Worm (Caenorhabditis elegans) whole organism, young adult: Measurements from ENCODE around the gene srw-2.

ENCODE experiments used
- B0336.3 ChIP-seq: fragments of 200-800 bp; sonication (Bioruptor generic); IDR thresholded peaks from 2 replicates; pipeline ENCODE4 v1.3.6; 2022; ENCODE audit warnings: missing genetic modification characterization, missing compliant biosample characterization
- F10E7.11 ChIP-seq: sonication (generic microtip); optimal IDR thresholded peaks from 2 replicates; lab custom pipeline; 2017; ENCODE audit warnings: mild to moderate bottlenecking, missing genetic modification characterization, moderate library complexity, missing compliant biosample characterization
- F22D6.2 ChIP-seq: sonication (generic microtip); optimal IDR thresholded peaks from 2 replicates; lab custom pipeline; 2016; ENCODE audit warnings: mild to moderate bottlenecking, missing genetic modification characterization, missing compliant biosample characterization
- F37B4.10 ChIP-seq: fragments of 200-800 bp; sonication (Bioruptor generic); IDR thresholded peaks from 2 replicates; pipeline ENCODE4 v1.3.6; 2022; ENCODE audit warnings: missing genetic modification characterization, missing compliant biosample characterization
- F52B5.7 ChIP-seq: sonication (generic microtip); optimal IDR thresholded peaks from 2 replicates; lab custom pipeline; 2016; ENCODE audit warnings: mild to moderate bottlenecking, missing genetic modification characterization, missing compliant biosample characterization
- F55B11.4 ChIP-seq: sonication (generic microtip); optimal IDR thresholded peaks from 2 replicates; lab custom pipeline; 2016; ENCODE audit warnings: missing compliant biosample characterization, missing genetic modification characterization, borderline replicate concordance; ENCODE audit not compliant: insufficient read depth
- F57A8.1 ChIP-seq: fragments of 200-800 bp; sonication (Bioruptor generic); optimal IDR thresholded peaks from 2 replicates; lab custom pipeline; 2018; ENCODE audit warnings: mild to moderate bottlenecking, missing genetic modification characterization, moderate library complexity, missing compliant biosample characterization
- F57C9.4 ChIP-seq: sonication (generic microtip); optimal IDR thresholded peaks from 2 replicates; lab custom pipeline; 2017; ENCODE audit warnings: mild to moderate bottlenecking, missing genetic modification characterization, missing compliant biosample characterization
- K11D2.4 ChIP-seq: fragments of 200-800 bp; sonication (Bioruptor generic); IDR thresholded peaks from 2 replicates; pipeline ENCODE4 v1.3.6; 2022; ENCODE audit warnings: missing genetic modification reagents, missing genetic modification characterization, missing compliant biosample characterization
- T07F8.4 ChIP-seq: sonication (generic microtip); optimal IDR thresholded peaks from 2 replicates; lab custom pipeline; 2016; ENCODE audit warnings: mild to moderate bottlenecking, missing genetic modification characterization, moderate library complexity, missing compliant biosample characterization
- Y53F4B.3 ChIP-seq: fragments of 200-800 bp; sonication (Bioruptor generic); IDR thresholded peaks from 2 replicates; pipeline ENCODE4 v1.3.6; 2022; ENCODE audit warnings: missing genetic modification reagents, missing genetic modification characterization, missing compliant biosample characterization
- Y56A3A.18 ChIP-seq: fragments of 200-800 bp; sonication (Bioruptor generic); IDR thresholded peaks from 2 replicates; pipeline ENCODE4 v1.3.6; 2022; ENCODE audit warnings: missing genetic modification reagents, missing genetic modification characterization, missing compliant biosample characterization
- Y67H2A.10 ChIP-seq: fragments of 200-800 bp; sonication (Bioruptor generic); conservative IDR thresholded peaks from 2 replicates; pipeline ENCODE4 v1.3.6; 2022; ENCODE audit warnings: missing genetic modification reagents, missing genetic modification characterization, missing compliant biosample characterization
- ZK185.1 ChIP-seq: sonication (generic microtip); optimal IDR thresholded peaks from 2 replicates; lab custom pipeline; 2016; ENCODE audit warnings: mild to moderate bottlenecking, missing genetic modification characterization, missing compliant biosample characterization; ENCODE audit not compliant: poor library complexity, severe bottlenecking
- akir-1 ChIP-seq: fragments of 200-800 bp; sonication (Bioruptor generic); optimal IDR thresholded peaks from 2 replicates; lab custom pipeline; 2018; ENCODE audit warnings: mild to moderate bottlenecking, missing genetic modification characterization, moderate library complexity, missing compliant biosample characterization
- atf-7 ChIP-seq: sonication (generic microtip); optimal IDR thresholded peaks from 2 replicates; lab custom pipeline; 2017; ENCODE audit warnings: mild to moderate bottlenecking, missing genetic modification characterization, missing compliant biosample characterization
- attf-3 ChIP-seq: fragments of 200-800 bp; sonication (Bioruptor generic); conservative IDR thresholded peaks from 2 replicates; pipeline ENCODE4 v1.3.6; 2022; ENCODE audit warnings: missing genetic modification reagents, missing genetic modification characterization, missing compliant biosample characterization
- attf-5 ChIP-seq: fragments of 200-800 bp; sonication (Bioruptor generic); optimal IDR thresholded peaks from 2 replicates; lab custom pipeline; 2018; ENCODE audit warnings: mild to moderate bottlenecking, missing genetic modification characterization, missing compliant biosample characterization
- attf-6 ChIP-seq: fragments of 200-800 bp; sonication (Bioruptor generic); IDR thresholded peaks from 2 replicates; pipeline ENCODE4 v1.3.6; 2022; ENCODE audit warnings: missing genetic modification reagents, missing genetic modification characterization, missing compliant biosample characterization
- bed-2 ChIP-seq: fragments of 200-800 bp; sonication (Bioruptor generic); IDR thresholded peaks from 2 replicates; pipeline ENCODE4 v1.3.6; 2022; ENCODE audit warnings: missing genetic modification reagents, missing genetic modification characterization, missing compliant biosample characterization
- ccch-3 ChIP-seq: fragments of 200-800 bp; sonication (Bioruptor generic); optimal IDR thresholded peaks from 2 replicates; lab custom pipeline; 2018; ENCODE audit warnings: mild to moderate bottlenecking, missing genetic modification characterization, missing compliant biosample characterization
- cebp-1 ChIP-seq, 2 experiments: fragments of 200-800 bp in 1 of 2; sonication (Bioruptor generic) in 1 of 2; sonication (generic microtip) in 1 of 2; IDR thresholded peaks in 1 of 2; optimal IDR thresholded peaks in 1 of 2; 2 replicates each; pipeline versions ENCODE4 v1.3.6 to Lab custom; 2017 to 2022; ENCODE audit warnings: missing compliant biosample characterization in 2 of 2, missing genetic modification characterization in 2 of 2, mild to moderate bottlenecking in 1 of 2, missing genetic modification reagents in 1 of 2, moderate library complexity in 1 of 2
- ceh-40 ChIP-seq: fragments of 200-800 bp; sonication (Bioruptor generic); IDR thresholded peaks from 2 replicates; pipeline ENCODE4 v1.3.6; 2022; ENCODE audit warnings: missing genetic modification characterization, missing compliant biosample characterization
- die-1 ChIP-seq: sonication (generic microtip); optimal IDR thresholded peaks from 2 replicates; lab custom pipeline; 2016; ENCODE audit warnings: missing genotype, mild to moderate bottlenecking, missing genetic modification characterization, missing compliant biosample characterization
- efl-1 ChIP-seq: fragments of 150-350 bp; optimal IDR thresholded peaks from 2 replicates; lab custom pipeline; 2014; ENCODE audit warnings: missing biosample characterization, missing genetic modification reagents, missing genetic modification characterization
- hmg-20 ChIP-seq: fragments of 200-800 bp; sonication (Bioruptor generic); IDR thresholded peaks from 2 replicates; pipeline ENCODE4 v1.3.6; 2022; ENCODE audit warnings: missing genetic modification reagents, missing genetic modification characterization, missing compliant biosample characterization
- lag-1 ChIP-seq: fragments of 200-800 bp; sonication (Bioruptor generic); IDR thresholded peaks from 2 replicates; pipeline ENCODE4 v1.3.6; 2022; ENCODE audit warnings: missing genetic modification reagents, missing genetic modification characterization, missing compliant biosample characterization
- lin-26 ChIP-seq: fragments of 200-800 bp; sonication (Bioruptor generic); IDR thresholded peaks from 2 replicates; pipeline ENCODE4 v1.3.6; 2022; ENCODE audit warnings: missing genetic modification reagents, missing genetic modification characterization, missing compliant biosample characterization
- lir-1 ChIP-seq: fragments of 200-800 bp; sonication (Bioruptor generic); conservative IDR thresholded peaks from 2 replicates; pipeline ENCODE4 v1.3.6; 2022; ENCODE audit warnings: missing genetic modification reagents, missing genetic modification characterization, missing compliant biosample characterization
- lsl-1 ChIP-seq: fragments of 200-800 bp; sonication (Bioruptor generic); optimal IDR thresholded peaks from 2 replicates; lab custom pipeline; 2018; ENCODE audit warnings: mild to moderate bottlenecking, missing genetic modification characterization, moderate library complexity, missing compliant biosample characterization
- madf-10 ChIP-seq: sonication (generic microtip); optimal IDR thresholded peaks from 2 replicates; lab custom pipeline; 2016; ENCODE audit warnings: mild to moderate bottlenecking, missing genetic modification characterization, missing compliant biosample characterization
- mel-28 ChIP-seq: sonication (generic microtip); optimal IDR thresholded peaks from 2 replicates; lab custom pipeline; 2016; ENCODE audit warnings: borderline replicate concordance, mild to moderate bottlenecking, missing genetic modification characterization, missing compliant biosample characterization
- mxl-1 ChIP-seq: sonication (generic microtip); optimal IDR thresholded peaks from 2 replicates; lab custom pipeline; 2016; ENCODE audit warnings: missing genetic modification characterization, missing compliant biosample characterization
- nfya-1 ChIP-seq: sonication (generic microtip); optimal IDR thresholded peaks from 2 replicates; lab custom pipeline; 2017; ENCODE audit warnings: antibody characterized with exemption, missing compliant biosample characterization, missing genetic modification characterization, borderline replicate concordance; ENCODE audit not compliant: insufficient read depth
- sdz-38 ChIP-seq: sonication (generic microtip); optimal IDR thresholded peaks from 2 replicates; lab custom pipeline; 2016; ENCODE audit warnings: missing genotype, missing genetic modification characterization, missing compliant biosample characterization
- sea-2 ChIP-seq: fragments of 200-800 bp; sonication (Bioruptor generic); IDR thresholded peaks from 2 replicates; pipeline ENCODE4 v1.3.6; 2022; ENCODE audit warnings: missing genetic modification characterization, missing compliant biosample characterization
- snpc-1.1 ChIP-seq: sonication (generic microtip); optimal IDR thresholded peaks from 2 replicates; lab custom pipeline; 2017; ENCODE audit warnings: missing genetic modification characterization, mild to moderate bottlenecking, missing compliant biosample characterization, antibody characterized with exemption, moderate library complexity, missing genotype, missing genetic modification reagents; ENCODE audit not compliant: insufficient read depth
- snpc-4 ChIP-seq, 5 experiments: fragments of 150-350 bp in 1 of 5; sonication (generic microtip) in 4 of 5; optimal IDR thresholded peaks; 2 replicates each; lab custom pipeline; 2014 to 2018; ENCODE audit warnings: missing genetic modification characterization in 5 of 5, missing biosample characterization in 3 of 5, antibody characterized with exemption in 2 of 5, mild to moderate bottlenecking in 2 of 5, missing compliant biosample characterization in 2 of 5, missing genotype in 2 of 5, moderate library complexity in 2 of 5, missing genetic modification reagents in 1 of 5
- somi-1 ChIP-seq: fragments of 200-800 bp; sonication (Bioruptor generic); optimal IDR thresholded peaks from 2 replicates; lab custom pipeline; 2018; ENCODE audit warnings: mild to moderate bottlenecking, missing genetic modification characterization, missing compliant biosample characterization
- tbp1 ChIP-seq: fragments of 200-800 bp; sonication (Bioruptor generic); optimal IDR thresholded peaks from 2 replicates; lab custom pipeline; 2018; ENCODE audit warnings: mild to moderate bottlenecking, missing genetic modification characterization, missing compliant biosample characterization
- tlf-1 ChIP-seq: fragments of 200-800 bp; sonication (Bioruptor generic); optimal IDR thresholded peaks from 2 replicates; lab custom pipeline; 2018; ENCODE audit warnings: mild to moderate bottlenecking, missing genetic modification characterization, missing compliant biosample characterization
- unc-130 ChIP-seq: sonication (generic microtip); optimal IDR thresholded peaks from 2 replicates; lab custom pipeline; 2016; ENCODE audit warnings: missing genetic modification reagents, missing genetic modification characterization, missing compliant biosample characterization
- zfh-2 ChIP-seq: fragments of 200-800 bp; sonication (Bioruptor generic); conservative IDR thresholded peaks from 2 replicates; pipeline ENCODE4 v1.3.6; 2022; ENCODE audit warnings: missing genetic modification reagents, missing genetic modification characterization, missing compliant biosample characterization
- ztf-26 ChIP-seq: sonication (generic microtip); optimal IDR thresholded peaks from 2 replicates; lab custom pipeline; 2017; ENCODE audit warnings: missing genetic modification characterization, missing compliant biosample characterization
- ztf-3 ChIP-seq: fragments of 200-800 bp; sonication (Bioruptor generic); optimal IDR thresholded peaks from 2 replicates; lab custom pipeline; 2018; ENCODE audit warnings: mild to moderate bottlenecking, missing genetic modification characterization, missing compliant biosample characterization
- ztf-6 ChIP-seq: fragments of 200-800 bp; sonication (Bioruptor generic); IDR thresholded peaks from 2 replicates; pipeline ENCODE4 v1.3.6; 2022; ENCODE audit warnings: missing genetic modification reagents, missing genetic modification characterization, missing compliant biosample characterization

Gene srw-2

DNA sequence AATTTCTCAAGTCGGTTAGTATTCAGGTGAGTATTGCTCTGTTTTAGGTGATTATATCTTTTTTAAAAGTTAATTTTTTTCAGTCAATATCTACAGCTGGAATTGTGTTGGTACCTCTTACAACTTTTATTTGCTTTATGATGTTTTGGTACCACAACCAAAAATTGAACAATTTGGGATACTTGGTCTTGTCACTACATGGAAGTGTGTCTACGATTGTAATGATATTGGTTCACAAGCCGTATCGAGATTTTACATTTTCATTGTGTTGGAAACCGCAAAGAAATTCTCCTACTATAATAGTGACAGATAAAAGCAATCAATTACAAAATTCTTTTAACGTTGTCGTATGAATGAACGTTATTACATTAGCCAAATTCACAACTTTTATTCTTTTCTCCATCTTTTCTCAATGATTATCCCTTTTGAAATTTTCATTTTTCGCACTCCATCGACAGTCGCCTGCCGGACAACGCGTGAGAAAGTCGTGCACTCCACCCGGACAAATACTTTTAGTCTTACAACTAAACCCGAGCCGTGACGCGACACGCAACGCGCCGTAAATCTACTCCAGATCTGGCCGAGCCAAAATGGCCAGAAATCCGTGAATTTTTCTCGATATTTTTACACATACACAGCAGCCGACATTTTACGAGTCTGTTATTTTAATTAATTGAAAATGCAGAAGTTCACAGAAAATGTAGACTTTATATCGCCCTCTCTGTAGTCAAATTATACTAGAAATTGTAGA is 41.3 kb downstream of the srw-2 start (continued):
- TF ChIP-seq ztf-26 (tag; lab: Kevin White, UChicago) (no peak), ztf-3 (GFP tag; lab: Kevin White, UChicago) (no peak), F37B4.10 (GFP tag; lab: Robert Waterston, UW) (peak; percentile 98), mxl-1 (tag; lab: Kevin White, UChicago) (no peak), ZK185.1 (tag; lab: Kevin White, UChicago) (no peak), tlf-1 (GFP tag; lab: Kevin White, UChicago) (no peak), cebp-1 (GFP tag; IDR thresholded peaks at IDR 0.05; lab: Robert Waterston, UW) (no peak), cebp-1 (tag; optimal IDR thresholded peaks at IDR 0.05; lab: Kevin White, UChicago) (no peak), sea-2 (no peak), die-1 (tag; lab: Kevin White, UChicago) (no peak), attf-3 (GFP tag; lab: Robert Waterston, UW) (no peak), madf-10 (tag; lab: Kevin White, UChicago) (peak; percentile 29), F55B11.4 (tag; lab: Kevin White, UChicago) (no peak), bed-2 (GFP tag; lab: Robert Waterston, UW) (no peak), B0336.3 (peak; percentile 37; the same call in 1 of the 2 replicates), F10E7.11 (tag; lab: Kevin White, UChicago) (no peak), snpc-1.1 (no peak), nfya-1 (tag; lab: Kevin White, UChicago) (no peak), tbp1 (no peak), attf-6 (no peak), unc-130 (GFP tag; lab: Kevin White, UChicago) (no peak), lag-1 (GFP tag; lab: Robert Waterston, UW) (no peak), mel-28 (tag; lab: Kevin White, UChicago) (no peak), zfh-2 (GFP tag; lab: Robert Waterston, UW) (no peak), lin-26 (GFP tag; lab: Robert Waterston, UW) (no peak), ceh-40 (no peak), lir-1 (GFP tag; lab: Robert Waterston, UW) (no peak), snpc-4 (GFP tag; optimal IDR thresholded peaks at IDR 0.05; lab: Kevin White, UChicago) (no peak), snpc-4 (tag; optimal IDR thresholded peaks at IDR 0.05; lab: Kevin White, UChicago) (peak in 2 of 4 experiments; percentile 7 to 86), T07F8.4 (tag; lab: Kevin White, UChicago) (no peak), F22D6.2 (no peak), ztf-6 (no peak), Y56A3A.18 (peak; percentile 16; the same call in 1 of the 2 replicates), F57C9.4 (tag; lab: Kevin White, UChicago) (no peak), hmg-20 (GFP tag; lab: Robert Waterston, UW) (no peak), attf-5 (GFP tag; lab: Kevin White, UChicago) (no peak), lsl-1 (GFP tag; lab: Kevin White, UChicago) (no peak), Y67H2A.10 (GFP tag; lab: Robert Waterston, UW) (no peak), ccch-3 (GFP tag; lab: Kevin White, UChicago) (no peak), somi-1 (no peak), sdz-38 (tag; lab: Kevin White, UChicago) (no peak), K11D2.4 (GFP tag; lab: Robert Waterston, UW) (no peak), atf-7 (tag; lab: Kevin White, UChicago) (peak; percentile 11), F57A8.1 (no peak), F52B5.7 (no peak), akir-1 (GFP tag; lab: Kevin White, UChicago) (no peak), efl-1 (no peak), Y53F4B.3 (GFP tag; lab: Robert Waterston, UW) (no peak)
